Worm (Caenorhabditis elegans) whole organism, late embryonic: ENCODE measurements around the gene aat-6.
"Not testable (repeated sequence)": the region's sequence is repeated elsewhere in the genome, so short reads cannot be mapped to it uniquely, and the experiment has no call there.

Source experiments
- C08G9.2 ChIP-seq: sonication (generic microtip); optimal IDR thresholded peaks from 2 replicates; lab custom pipeline; 2016; ENCODE audit warnings: mild to moderate bottlenecking, missing genetic modification characterization, moderate library complexity, missing compliant biosample characterization
- C38D4.7 ChIP-seq: fragments of 200-800 bp; sonication (Bioruptor generic); optimal IDR thresholded peaks from 2 replicates; lab custom pipeline; 2018; ENCODE audit warnings: mild to moderate bottlenecking, missing genetic modification characterization, moderate library complexity, missing compliant biosample characterization
- F13H6.1 ChIP-seq: sonication (generic microtip); optimal IDR thresholded peaks from 2 replicates; lab custom pipeline; 2016; ENCODE audit warnings: missing genetic modification characterization, missing compliant biosample characterization
- ahr-1 ChIP-seq: sonication (generic microtip); optimal IDR thresholded peaks from 2 replicates; lab custom pipeline; 2016; ENCODE audit warnings: missing genetic modification characterization, missing compliant biosample characterization
- ceh-19 ChIP-seq: fragments of 200-800 bp; sonication (Bioruptor generic); optimal IDR thresholded peaks from 2 replicates; lab custom pipeline; 2018; ENCODE audit warnings: mild to moderate bottlenecking, missing genetic modification characterization, missing compliant biosample characterization
- ceh-24 ChIP-seq: sonication (generic microtip); optimal IDR thresholded peaks from 2 replicates; lab custom pipeline; 2016; ENCODE audit warnings: mild to moderate bottlenecking, missing genetic modification characterization, missing compliant biosample characterization
- ceh-30 ChIP-seq: fragments of 150-350 bp; optimal IDR thresholded peaks from 2 replicates; lab custom pipeline; 2014; ENCODE audit warnings: missing biosample characterization, missing genetic modification characterization
- ceh-31 ChIP-seq: sonication (generic microtip); optimal IDR thresholded peaks from 2 replicates; lab custom pipeline; 2016; ENCODE audit warnings: missing genetic modification characterization, missing compliant biosample characterization
- ceh-6 ChIP-seq: fragments of 200-800 bp; sonication (Bioruptor generic); optimal IDR thresholded peaks from 2 replicates; lab custom pipeline; 2018; ENCODE audit warnings: mild to moderate bottlenecking, missing genetic modification characterization, missing compliant biosample characterization
- dve-1 ChIP-seq: sonication (generic microtip); optimal IDR thresholded peaks from 2 replicates; lab custom pipeline; 2017; ENCODE audit warnings: antibody characterized with exemption, mild to moderate bottlenecking, missing genetic modification characterization, missing compliant biosample characterization
- elt-4 ChIP-seq: sonication (generic microtip); optimal IDR thresholded peaks from 2 replicates; lab custom pipeline; 2016; ENCODE audit warnings: missing genetic modification characterization, missing compliant biosample characterization
- fkh-10 ChIP-seq: fragments of 150-350 bp; optimal IDR thresholded peaks from 2 replicates; lab custom pipeline; 2014; ENCODE audit warnings: missing biosample characterization, missing genetic modification reagents, missing genetic modification characterization
- gmeb-2 ChIP-seq: sonication (generic microtip); optimal IDR thresholded peaks from 2 replicates; lab custom pipeline; 2016; ENCODE audit warnings: missing genetic modification characterization, inconsistent platforms, missing compliant biosample characterization
- hlh-13 ChIP-seq: fragments of 200-800 bp; sonication (Bioruptor generic); optimal IDR thresholded peaks from 2 replicates; lab custom pipeline; 2018; ENCODE audit warnings: mild to moderate bottlenecking, missing genetic modification characterization, missing compliant biosample characterization
- hlh-15 ChIP-seq: sonication (generic microtip); optimal IDR thresholded peaks from 2 replicates; lab custom pipeline; 2016; ENCODE audit warnings: missing genetic modification characterization, missing compliant biosample characterization
- hlh-6 ChIP-seq: sonication (generic microtip); optimal IDR thresholded peaks from 2 replicates; lab custom pipeline; 2016; ENCODE audit warnings: missing genotype, missing genetic modification characterization, missing compliant biosample characterization
- hlh-8 ChIP-seq: sonication (generic microtip); optimal IDR thresholded peaks from 2 replicates; lab custom pipeline; 2016; ENCODE audit warnings: missing genotype, missing genetic modification characterization, missing compliant biosample characterization
- mec-3 ChIP-seq: sonication (generic microtip); optimal IDR thresholded peaks from 2 replicates; lab custom pipeline; 2016; ENCODE audit warnings: borderline replicate concordance, missing genetic modification characterization, missing compliant biosample characterization
- nfya-1 ChIP-seq: sonication (generic microtip); optimal IDR thresholded peaks from 2 replicates; lab custom pipeline; 2017; ENCODE audit warnings: missing genetic modification characterization, mild to moderate bottlenecking, missing compliant biosample characterization, antibody characterized with exemption, moderate library complexity
- nhr-11 ChIP-seq: fragments of 150-350 bp; optimal IDR thresholded peaks from 2 replicates; lab custom pipeline; 2014; ENCODE audit warnings: missing biosample characterization, missing genetic modification characterization
- nhr-232 ChIP-seq: sonication (generic microtip); optimal IDR thresholded peaks from 2 replicates; lab custom pipeline; 2016; ENCODE audit warnings: missing genetic modification characterization, missing compliant biosample characterization
- npax-4 ChIP-seq: sonication (generic microtip); optimal IDR thresholded peaks from 2 replicates; lab custom pipeline; 2016; ENCODE audit warnings: missing genetic modification characterization, missing compliant biosample characterization
- odd-2 ChIP-seq: sonication (generic microtip); optimal IDR thresholded peaks from 2 replicates; lab custom pipeline; 2017; ENCODE audit warnings: antibody characterized with exemption, mild to moderate bottlenecking, missing genetic modification characterization, missing compliant biosample characterization
- pag-3 ChIP-seq: sonication (generic microtip); optimal IDR thresholded peaks from 2 replicates; lab custom pipeline; 2016; ENCODE audit warnings: missing compliant biosample characterization, missing genetic modification characterization, borderline replicate concordance
- pat-9 ChIP-seq: fragments of 200-800 bp; sonication (Bioruptor generic); optimal IDR thresholded peaks from 2 replicates; lab custom pipeline; 2018; ENCODE audit warnings: mild to moderate bottlenecking, missing genetic modification characterization, moderate library complexity, missing compliant biosample characterization
- pha-2 ChIP-seq: sonication (generic microtip); optimal IDR thresholded peaks from 2 replicates; lab custom pipeline; 2017; ENCODE audit warnings: mild to moderate bottlenecking, missing genetic modification characterization, missing compliant biosample characterization
- pqm-1 ChIP-seq: sonication (generic microtip); optimal IDR thresholded peaks from 2 replicates; lab custom pipeline; 2016; ENCODE audit warnings: missing genetic modification characterization, missing compliant biosample characterization
- pros-1 ChIP-seq: fragments of 150-350 bp; optimal IDR thresholded peaks from 2 replicates; lab custom pipeline; 2014; ENCODE audit warnings: missing biosample characterization, missing genetic modification reagents, missing genetic modification characterization
- ref-2 ChIP-seq: sonication (generic microtip); optimal IDR thresholded peaks from 2 replicates; lab custom pipeline; 2016; ENCODE audit warnings: missing genetic modification characterization, missing compliant biosample characterization
- rnt-1 ChIP-seq: sonication (generic microtip); optimal IDR thresholded peaks from 2 replicates; lab custom pipeline; 2016; ENCODE audit warnings: missing genetic modification characterization, missing compliant biosample characterization
- sdc-2 ChIP-seq: sonication (generic microtip); optimal IDR thresholded peaks from 2 replicates; lab custom pipeline; 2016; ENCODE audit warnings: missing genotype, missing genetic modification characterization, missing compliant biosample characterization
- sox-4 ChIP-seq: sonication (generic microtip); optimal IDR thresholded peaks from 2 replicates; lab custom pipeline; 2017; ENCODE audit warnings: mild to moderate bottlenecking, missing genetic modification characterization, inconsistent platforms, missing compliant biosample characterization
- ttx-3 ChIP-seq: sonication (generic microtip); optimal IDR thresholded peaks from 2 replicates; lab custom pipeline; 2016; ENCODE audit warnings: missing genetic modification reagents, missing genetic modification characterization, missing compliant biosample characterization
- zip-5 ChIP-seq: sonication (generic microtip); optimal IDR thresholded peaks from 2 replicates; lab custom pipeline; 2016; ENCODE audit warnings: missing genetic modification characterization, missing compliant biosample characterization

aat-6 gene

DNA sequence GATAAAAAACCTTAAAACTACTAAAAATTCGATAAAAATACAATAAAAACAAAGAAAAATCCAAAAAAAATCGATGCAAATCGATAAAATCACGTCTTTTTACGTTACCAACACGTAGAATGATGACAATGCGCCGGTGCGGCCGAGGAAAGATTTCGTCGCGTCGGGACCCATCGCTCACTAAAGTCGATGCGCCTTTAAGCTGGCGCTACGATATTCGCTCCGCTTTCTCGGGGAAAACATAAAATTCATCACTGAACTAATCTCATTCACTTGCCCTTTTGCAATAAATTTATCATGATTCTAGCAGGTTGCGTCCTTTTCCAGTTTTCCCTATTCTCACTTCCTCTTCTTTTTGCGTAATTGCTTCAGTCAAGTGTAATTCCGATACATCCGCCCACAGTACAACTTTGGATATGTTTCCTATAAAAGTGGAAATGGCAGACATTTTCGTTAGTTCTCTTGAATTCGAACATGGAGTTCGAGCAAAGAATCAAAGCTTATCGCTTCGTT lies 13.2 kb upstream of the aat-6 start, which contains the start of gene col-157:
TSS of gene col-157 (plus strand) at position 463 of the 513 bp plus-strand sequence.
- TF ChIP-seq ref-2 (tag; lab: Kevin White, UChicago); sdc-2; pag-3 (tag; lab: Kevin White, UChicago): not testable (repeated sequence)

DNA sequence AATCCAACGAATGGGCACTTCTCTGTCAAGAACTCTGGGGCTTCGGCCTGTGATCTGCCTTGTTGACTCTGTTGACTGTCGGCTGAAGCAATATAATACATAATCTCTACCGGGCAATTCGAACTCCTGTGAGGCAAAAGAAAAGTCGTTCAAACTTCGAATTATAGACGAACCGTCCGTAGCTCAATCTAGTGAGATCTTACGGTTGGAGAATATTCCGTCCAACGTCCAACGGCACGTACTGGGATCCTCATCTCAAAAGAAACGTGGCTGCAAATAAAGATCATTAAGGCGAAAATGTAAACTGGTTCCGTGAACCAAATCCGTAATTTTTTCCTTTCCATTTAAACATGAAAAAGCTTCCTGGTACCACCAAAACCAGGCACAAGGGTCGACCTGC lies 10.3 kb upstream of the aat-6 start, which contains the start of gene T11F9.14:
TSS of gene T11F9.14 (minus strand) at position 101 of the 400 bp plus-strand sequence.
- not testable (repeated sequence) for TF ChIP-seq pha-2; dve-1 (tag; lab: Kevin White, UChicago); ceh-24 (tag; lab: Kevin White, UChicago)

DNA sequence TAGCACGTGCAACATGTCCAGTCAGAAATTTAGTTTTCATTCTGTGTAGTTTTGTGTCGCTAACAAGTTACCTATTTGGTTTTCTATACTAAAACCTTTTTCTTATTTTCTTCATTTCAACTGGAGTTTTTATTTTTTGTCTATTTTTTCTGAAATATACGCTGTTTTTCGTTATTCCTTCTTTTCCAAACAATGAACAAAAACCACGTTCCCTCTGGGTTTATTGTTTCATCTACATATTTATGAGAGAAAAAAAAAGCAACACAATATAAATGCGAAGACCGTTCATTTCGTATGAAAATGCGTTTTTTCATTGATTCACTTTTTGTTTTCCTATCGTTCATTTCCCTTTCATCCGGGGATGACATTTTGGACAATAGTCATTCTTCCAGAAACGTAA lies 8.9 kb upstream of the aat-6 start, which contains the start of gene T11F9.22:
TSS of gene T11F9.22 (plus strand) at position 301 of the 400 bp plus-strand sequence.
- no peak for TF ChIP-seq nhr-232
- no peak for TF ChIP-seq ceh-24 (tag; lab: Kevin White, UChicago)
- no peak for TF ChIP-seq ceh-30 (tag; lab: Kevin White, UChicago)
- TF ChIP-seq ttx-3 (tag; lab: Kevin White, UChicago) = no peak
- no peak for TF ChIP-seq hlh-13 (GFP tag; lab: Kevin White, UChicago)
- no peak for TF ChIP-seq ceh-19 (GFP tag; lab: Kevin White, UChicago)
- no peak for TF ChIP-seq hlh-15 (tag; lab: Kevin White, UChicago)
- no peak for TF ChIP-seq C38D4.7 (GFP tag; lab: Kevin White, UChicago)
- no peak for TF ChIP-seq odd-2 (tag; lab: Kevin White, UChicago)
- TF ChIP-seq ceh-31 (tag; lab: Kevin White, UChicago) = no peak
- no peak for TF ChIP-seq pat-9
- TF ChIP-seq nfya-1 (tag; lab: Kevin White, UChicago) = no peak
- no peak for TF ChIP-seq hlh-8
- TF ChIP-seq gmeb-2 (tag; lab: Kevin White, UChicago) = no peak
- TF ChIP-seq dve-1 (tag; lab: Kevin White, UChicago) = no peak
- no peak for TF ChIP-seq hlh-6 (tag; lab: Kevin White, UChicago)
- TF ChIP-seq rnt-1 (tag; lab: Kevin White, UChicago) = no peak
- no peak for TF ChIP-seq fkh-10

ce11 chrV:11475638-11476037 lies 5.2 kb upstream of the aat-6 start, which contains the start of gene T11F9.7:
TSS of gene T11F9.7 (plus strand) at chrV:11475938.
- TF ChIP-seq ahr-1; hlh-13 (GFP tag; lab: Kevin White, UChicago); ttx-3 (tag; lab: Kevin White, UChicago): not testable (repeated sequence)
- TF ChIP-seq, all 69 proteins: peak for 0; not testable (repeated sequence) for 69

DNA sequence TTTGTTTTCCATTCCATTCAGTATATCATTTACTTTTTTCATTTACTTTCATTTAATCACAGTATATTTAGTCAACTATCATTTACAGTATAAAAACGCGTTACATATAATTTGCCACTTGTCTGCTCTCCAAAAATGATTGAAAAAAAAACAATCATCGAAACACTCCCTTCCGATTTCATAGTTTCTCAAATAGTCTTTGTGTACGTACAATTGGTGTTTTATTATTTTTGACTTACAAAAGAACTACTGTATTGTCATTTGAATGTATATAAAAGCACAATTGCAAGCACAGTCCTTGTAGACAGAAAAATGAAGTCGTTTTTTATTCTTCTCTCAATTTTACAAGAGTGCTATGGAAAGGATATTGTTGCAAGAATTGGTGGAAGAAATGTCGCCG lies 3.9 kb upstream of the aat-6 start, which contains the start of gene nas-22:
TSS of gene nas-22 (plus strand) at position 301 of the 400 bp plus-strand sequence.
- TF ChIP-seq hlh-6 (tag; lab: Kevin White, UChicago) (no peak), pros-1 (tag; lab: Kevin White, UChicago) (no peak), odd-2 (tag; lab: Kevin White, UChicago) (no peak), F13H6.1 (tag; lab: Kevin White, UChicago) (no peak), gmeb-2 (tag; lab: Kevin White, UChicago) (no peak), elt-4 (tag; lab: Kevin White, UChicago) (no peak), ceh-6 (GFP tag; lab: Kevin White, UChicago) (no peak), ceh-24 (tag; lab: Kevin White, UChicago) (no peak), npax-4 (tag; lab: Kevin White, UChicago) (no peak), fkh-10 (no peak), hlh-13 (GFP tag; lab: Kevin White, UChicago) (no peak), nhr-11 (no peak), sox-4 (tag; lab: Kevin White, UChicago) (no peak), pqm-1 (tag; lab: Kevin White, UChicago) (no peak), pat-9 (no peak), mec-3 (tag; lab: Kevin White, UChicago) (no peak), C08G9.2 (tag; lab: Kevin White, UChicago) (no peak), zip-5 (tag; lab: Kevin White, UChicago) (no peak)
